Worm (Caenorhabditis elegans) whole organism, early embryonic: ENCODE data around the gene F26F12.2.

Source experiments
- F13C5.2 ChIP-seq: sonication (generic microtip); optimal IDR thresholded peaks from 2 replicates; lab custom pipeline; 2017; ENCODE audit warnings: mild to moderate bottlenecking, missing genetic modification characterization, inconsistent platforms, missing compliant biosample characterization
- ama-1 ChIP-seq: fragments of 150-350 bp; optimal IDR thresholded peaks from 2 replicates; lab custom pipeline; 2014
- ceh-36 ChIP-seq: sonication (generic microtip); optimal IDR thresholded peaks from 2 replicates; lab custom pipeline; 2016; ENCODE audit warnings: missing genetic modification characterization, inconsistent platforms, missing compliant biosample characterization
- flt-1 ChIP-seq: fragments of 200-800 bp; sonication (Bioruptor generic); IDR thresholded peaks from 2 replicates; pipeline ENCODE4 v1.3.6; 2022; ENCODE audit warnings: missing genetic modification characterization, missing compliant biosample characterization
- hmbx-1 ChIP-seq: sonication (generic microtip); optimal IDR thresholded peaks from 2 replicates; lab custom pipeline; 2016; ENCODE audit warnings: mild to moderate bottlenecking, missing genetic modification characterization, missing compliant biosample characterization
- scrt-1 ChIP-seq: fragments of 200-800 bp; sonication (Bioruptor generic); IDR thresholded peaks from 2 replicates; pipeline ENCODE4 v1.3.6; 2022; ENCODE audit warnings: missing genetic modification characterization, missing compliant biosample characterization
- sea-1 ChIP-seq: fragments of 200-800 bp; sonication (Bioruptor generic); conservative IDR thresholded peaks from 2 replicates; pipeline ENCODE4 v1.3.6; 2022; ENCODE audit warnings: missing genetic modification characterization, missing compliant biosample characterization
- tbx-11 ChIP-seq: fragments of 200-800 bp; sonication (Bioruptor generic); IDR thresholded peaks from 2 replicates; pipeline ENCODE4 v1.3.6; 2022; ENCODE audit warnings: missing genetic modification characterization, missing compliant biosample characterization

- TF ChIP-seq ama-1 (lab: Kevin White, UChicago) (no peak), flt-1 (GFP tag; lab: Robert Waterston, UW) (no peak), ceh-36 (tag; lab: Kevin White, UChicago) (no peak), sea-1 (GFP tag; lab: Robert Waterston, UW) (no peak), hmbx-1 (tag; lab: Kevin White, UChicago) (no peak), F13C5.2 (tag; lab: Kevin White, UChicago) (no peak), scrt-1 (no peak), tbx-11 (GFP tag; lab: Robert Waterston, UW) (no peak)
Measured at ce11 chrV:5835397-5835796, 3.0 kb downstream of the F26F12.2 start.
